Fruit fly (Drosophila melanogaster) whole organism, embryonic: ENCODE data around the gene Jhbp12.

Source experiments
- CG10462 ChIP-seq: fragments of 200-800 bp; sonication (Bioruptor generic); optimal IDR thresholded peaks from 2 replicates; lab custom pipeline; 2016; ENCODE audit warnings: missing biosample characterization, missing genetic modification characterization
- CG11085 ChIP-seq: fragments of 200-800 bp; sonication (Bioruptor generic); IDR thresholded peaks from 2 replicates; pipeline ENCODE4 v1.3.6; 2022; ENCODE audit warnings: missing biosample characterization, missing genetic modification characterization
- CG11247 ChIP-seq: fragments of 200-800 bp; sonication (Bioruptor generic); IDR thresholded peaks from 2 replicates; pipeline ENCODE4 v1.3.6; 2022; ENCODE audit warnings: missing biosample characterization, missing genetic modification characterization
- CG11504 ChIP-seq: fragments of 200-800 bp; sonication (Bioruptor generic); optimal IDR thresholded peaks from 3 replicates; lab custom pipeline; 2019; ENCODE audit warnings: missing biosample characterization, mild to moderate bottlenecking, missing genetic modification characterization, moderate library complexity
- CG11723 ChIP-seq: fragments of 200-800 bp; sonication (Bioruptor generic); optimal IDR thresholded peaks from 2 replicates; lab custom pipeline; 2017; ENCODE audit warnings: missing biosample characterization, mild to moderate bottlenecking, missing genetic modification characterization
- CG12104 ChIP-seq: fragments of 200-800 bp; sonication (Bioruptor generic); optimal IDR thresholded peaks from 3 replicates; lab custom pipeline; 2016; ENCODE audit warnings: missing biosample characterization, missing genetic modification characterization
- CG12942 ChIP-seq: fragments of 200-800 bp; sonication (Bioruptor generic); optimal IDR thresholded peaks from 3 replicates; lab custom pipeline; 2016; ENCODE audit warnings: missing biosample characterization, missing genetic modification characterization
- CG13775 ChIP-seq: fragments of 200-800 bp; sonication (Bioruptor generic); optimal IDR thresholded peaks from 3 replicates; lab custom pipeline; 2017; ENCODE audit warnings: missing biosample characterization, mild to moderate bottlenecking, missing genetic modification characterization
- CG14965 ChIP-seq: fragments of 200-800 bp; sonication (Bioruptor generic); optimal IDR thresholded peaks from 2 replicates; lab custom pipeline; 2016; ENCODE audit warnings: missing biosample characterization, missing genetic modification characterization, borderline replicate concordance
- CG1647 ChIP-seq: fragments of 200-800 bp; sonication (Bioruptor generic); optimal IDR thresholded peaks from 3 replicates; lab custom pipeline; 2016; ENCODE audit warnings: missing biosample characterization, missing genetic modification characterization
- CG16815 ChIP-seq: fragments of 200-800 bp; sonication (Bioruptor generic); optimal IDR thresholded peaks from 3 replicates; lab custom pipeline; 2017; ENCODE audit warnings: missing biosample characterization, mild to moderate bottlenecking, missing genetic modification characterization
- CG17361 ChIP-seq: fragments of 200-800 bp; sonication (Bioruptor generic); IDR thresholded peaks from 3 replicates; pipeline ENCODE4 v1.3.6; 2022; ENCODE audit warnings: missing biosample characterization, missing genetic modification characterization
- CG18011 ChIP-seq: fragments of 200-800 bp; sonication (Bioruptor generic); optimal IDR thresholded peaks from 2 replicates; lab custom pipeline; 2017; ENCODE audit warnings: missing biosample characterization, missing genetic modification characterization, mild to moderate bottlenecking, moderate library complexity, missing genotype
- CG2712 ChIP-seq: fragments of 200-800 bp; optimal IDR thresholded peaks from 3 replicates; lab custom pipeline; 2019; ENCODE audit warnings: missing biosample characterization, mild to moderate bottlenecking, missing genetic modification characterization, moderate library complexity
- CG32772 ChIP-seq: fragments of 200-800 bp; sonication (Bioruptor generic); IDR thresholded peaks from 2 replicates; pipeline ENCODE4 v1.3.6; 2022; ENCODE audit warnings: missing biosample characterization, missing genetic modification characterization
- CG33557 ChIP-seq: fragments of 200-800 bp; sonication (Bioruptor generic); optimal IDR thresholded peaks from 2 replicates; lab custom pipeline; 2019; ENCODE audit warnings: missing biosample characterization, mild to moderate bottlenecking, missing genetic modification characterization, moderate library complexity
- CG3407 ChIP-seq: fragments of 200-800 bp; sonication (Bioruptor generic); optimal IDR thresholded peaks from 2 replicates; lab custom pipeline; 2018; ENCODE audit warnings: missing biosample characterization, mild to moderate bottlenecking, missing genetic modification characterization
- CG4617 ChIP-seq: fragments of 200-800 bp; sonication (Bioruptor generic); optimal IDR thresholded peaks from 3 replicates; lab custom pipeline; 2016; ENCODE audit warnings: missing biosample characterization, missing genetic modification characterization, borderline replicate concordance
- CG6683 ChIP-seq: fragments of 200-800 bp; sonication (Bioruptor generic); optimal IDR thresholded peaks from 2 replicates; lab custom pipeline; 2017; ENCODE audit warnings: missing biosample characterization, mild to moderate bottlenecking, missing genetic modification characterization, missing genetic modification reagents
- CG6791 ChIP-seq: fragments of 200-800 bp; sonication (Bioruptor generic); IDR thresholded peaks from 3 replicates; pipeline ENCODE4 v1.3.6; 2022; ENCODE audit warnings: missing biosample characterization, missing genetic modification characterization; ENCODE audit not compliant: partially characterized antibody
- CG8089 ChIP-seq: fragments of 200-800 bp; sonication (Bioruptor generic); optimal IDR thresholded peaks from 3 replicates; lab custom pipeline; 2016; ENCODE audit warnings: missing biosample characterization, missing genetic modification characterization
- CG9215 ChIP-seq: fragments of 200-800 bp; sonication (Bioruptor generic); IDR thresholded peaks from 2 replicates; pipeline ENCODE4 v1.3.6; 2022; ENCODE audit warnings: missing biosample characterization, missing genetic modification characterization
- Dfd ChIP-seq, 2 experiments: fragments of >200 bp; optimal IDR thresholded peaks; 2 replicates each; lab custom pipeline; 2017; ENCODE audit warnings: missing biosample characterization in 2 of 2, missing genetic modification characterization in 2 of 2
- Hr78 ChIP-seq, 2 experiments: fragments of 200-800 bp in 1 of 2; fragments of >200 bp in 1 of 2; sonication (Bioruptor generic) in 1 of 2; optimal IDR thresholded peaks; 2 replicates each; lab custom pipeline; 2017 to 2019; ENCODE audit warnings: missing biosample characterization in 2 of 2, missing genetic modification characterization in 2 of 2, mild to moderate bottlenecking in 1 of 2, moderate library complexity in 1 of 2
- Hsf ChIP-seq: fragments of 200-800 bp; sonication (Bioruptor generic); optimal IDR thresholded peaks from 3 replicates; lab custom pipeline; 2016; ENCODE audit warnings: missing biosample characterization, missing genetic modification characterization
- Lpt ChIP-seq: fragments of >200 bp; optimal IDR thresholded peaks from 2 replicates; lab custom pipeline; 2018; ENCODE audit warnings: missing biosample characterization, missing genetic modification characterization
- Oli ChIP-seq: fragments of 200-800 bp; sonication (Bioruptor generic); optimal IDR thresholded peaks from 2 replicates; lab custom pipeline; 2018; ENCODE audit warnings: missing biosample characterization, mild to moderate bottlenecking, missing genetic modification characterization, moderate library complexity
- PHDP ChIP-seq: fragments of 200-800 bp; sonication (Bioruptor generic); optimal IDR thresholded peaks from 3 replicates; lab custom pipeline; 2018; ENCODE audit warnings: missing biosample characterization, mild to moderate bottlenecking, missing genetic modification characterization, moderate library complexity
- Rx ChIP-seq: fragments of 200-800 bp; sonication (Bioruptor generic); IDR thresholded peaks from 2 replicates; pipeline ENCODE4 v1.3.6; 2022; ENCODE audit warnings: missing biosample characterization, missing genetic modification characterization
- Sry-δ ChIP-seq: fragments of 200-800 bp; sonication (Bioruptor generic); optimal IDR thresholded peaks from 2 replicates; lab custom pipeline; 2016; ENCODE audit warnings: missing biosample characterization, missing genetic modification characterization
- az2 ChIP-seq: fragments of 200-800 bp; sonication (Bioruptor generic); optimal IDR thresholded peaks from 3 replicates; lab custom pipeline; 2016; ENCODE audit warnings: missing biosample characterization, missing genetic modification characterization
- bab2 ChIP-seq: fragments of 200-800 bp; sonication (Bioruptor generic); optimal IDR thresholded peaks from 2 replicates; lab custom pipeline; 2016; ENCODE audit warnings: missing biosample characterization, missing genetic modification characterization
- bowl ChIP-seq: fragments of 200-800 bp; sonication (Bioruptor generic); IDR thresholded peaks from 2 replicates; pipeline ENCODE4 v1.3.6; 2022; ENCODE audit warnings: missing biosample characterization, missing genetic modification characterization
- chn ChIP-seq: fragments of 200-800 bp; sonication (Bioruptor generic); optimal IDR thresholded peaks from 2 replicates; lab custom pipeline; 2016; ENCODE audit warnings: missing biosample characterization, missing genetic modification characterization
- dysf ChIP-seq: fragments of 200-800 bp; sonication (Bioruptor generic); IDR thresholded peaks from 3 replicates; pipeline ENCODE4 v1.3.6; 2022; ENCODE audit warnings: missing biosample characterization, missing genetic modification characterization
- ewg ChIP-seq: fragments of 200-800 bp; sonication (Bioruptor generic); optimal IDR thresholded peaks from 3 replicates; lab custom pipeline; 2017; ENCODE audit warnings: mild to moderate bottlenecking, missing biosample characterization, missing genetic modification reagents, missing genetic modification characterization
- exex ChIP-seq: fragments of 200-800 bp; sonication (Bioruptor generic); optimal IDR thresholded peaks from 4 replicates; lab custom pipeline; 2018; ENCODE audit warnings: missing biosample characterization, mild to moderate bottlenecking, missing genetic modification characterization, moderate library complexity
- fd64A ChIP-seq: fragments of 200-800 bp; sonication (Bioruptor generic); optimal IDR thresholded peaks from 3 replicates; lab custom pipeline; 2018; ENCODE audit warnings: missing biosample characterization, mild to moderate bottlenecking, missing genetic modification characterization
- gfzf ChIP-seq: fragments of 200-800 bp; sonication (Bioruptor generic); optimal IDR thresholded peaks from 2 replicates; lab custom pipeline; 2016; ENCODE audit warnings: missing biosample characterization, mild to moderate bottlenecking, missing genetic modification characterization, moderate library complexity
- lilli ChIP-seq: fragments of 200-800 bp; sonication (Bioruptor generic); optimal IDR thresholded peaks from 3 replicates; lab custom pipeline; 2016; ENCODE audit warnings: missing biosample characterization, missing genetic modification characterization
- nau ChIP-seq: fragments of 200-800 bp; sonication (Bioruptor generic); optimal IDR thresholded peaks from 3 replicates; lab custom pipeline; 2017; ENCODE audit warnings: missing biosample characterization, mild to moderate bottlenecking, missing genetic modification characterization, missing genetic modification reagents
- nerfin-1 ChIP-seq: fragments of 200-800 bp; sonication (Bioruptor generic); optimal IDR thresholded peaks from 3 replicates; lab custom pipeline; 2019; ENCODE audit warnings: missing biosample characterization, mild to moderate bottlenecking, missing genetic modification characterization, moderate library complexity
- org-1 ChIP-seq: fragments of 200-800 bp; sonication (Bioruptor generic); optimal IDR thresholded peaks from 2 replicates; lab custom pipeline; 2017; ENCODE audit warnings: missing biosample characterization, missing genetic modification characterization
- peb ChIP-seq: fragments of 200-800 bp; sonication (Bioruptor generic); IDR thresholded peaks from 2 replicates; pipeline ENCODE4 v1.3.6; 2022; ENCODE audit warnings: missing biosample characterization, missing genetic modification characterization
- pnt ChIP-seq: fragments of 200-800 bp; sonication (Bioruptor generic); optimal IDR thresholded peaks from 3 replicates; lab custom pipeline; 2016; ENCODE audit warnings: missing biosample characterization, missing genetic modification characterization
- pros ChIP-seq: fragments of 200-800 bp; sonication (Bioruptor generic); optimal IDR thresholded peaks from 3 replicates; lab custom pipeline; 2019; ENCODE audit warnings: missing biosample characterization, mild to moderate bottlenecking, missing genetic modification characterization, moderate library complexity
- sens ChIP-seq: fragments of 200-800 bp; sonication (Bioruptor generic); peaks from one replicate; lab custom pipeline; 2016; ENCODE audit warnings: missing biosample characterization, missing genetic modification characterization
- tio ChIP-seq: fragments of 200-800 bp; sonication (Bioruptor generic); optimal IDR thresholded peaks from 2 replicates; lab custom pipeline; 2017; ENCODE audit warnings: missing biosample characterization, missing genetic modification characterization, inconsistent platforms
- ttk ChIP-seq: fragments of 200-800 bp; sonication (Bioruptor generic); IDR thresholded peaks from 2 replicates; pipeline ENCODE4 v2.1.2; 2022; ENCODE audit warnings: missing biosample characterization, missing genetic modification characterization
- vfl ChIP-seq: fragments of 200-800 bp; sonication (Bioruptor generic); optimal IDR thresholded peaks from 2 replicates; lab custom pipeline; 2016; ENCODE audit warnings: missing biosample characterization, missing genetic modification characterization
- z ChIP-seq: fragments of 200-800 bp; sonication (Bioruptor generic); IDR thresholded peaks from 3 replicates; pipeline ENCODE4 v1.3.6; 2022; ENCODE audit warnings: missing biosample characterization, missing genetic modification characterization
- zen2 ChIP-seq: fragments of 200-800 bp; sonication (Bioruptor generic); IDR thresholded peaks from 3 replicates; pipeline ENCODE4 v1.3.6; 2022; ENCODE audit warnings: missing biosample characterization, missing genetic modification characterization; ENCODE audit not compliant: partially characterized antibody

The Jhbp12 gene

dm6 chr3R:24544388-24544787, 19.8 kb downstream of the Jhbp12 start, which contains the start of gene Esyt2 (continued):
- TF ChIP-seq zen2 (no peak), ttk (GFP tag; lab: Robert Waterston, UW) (no peak), Dfd (GFP tag; optimal IDR thresholded peaks at IDR 0.05; lab: Kevin White, UChicago) (no peak), bowl (GFP tag; lab: Robert Waterston, UW) (no peak), CG11504 (tag; lab: Kevin White, UChicago) (no peak), z (GFP tag; lab: Robert Waterston, UW) (peak; percentile 95), CG6683 (GFP tag; lab: Kevin White, UChicago) (no peak), CG11085 (no peak), Hr78 (GFP tag; optimal IDR thresholded peaks at IDR 0.05; lab: Kevin White, UChicago) (no peak), bab2 (GFP tag; lab: Kevin White, UChicago) (no peak), CG1647 (no peak), CG14965 (GFP tag; lab: Kevin White, UChicago) (no peak), lilli (peak; percentile 10), CG2712 (tag; lab: Kevin White, UChicago) (peak; percentile 32), gfzf (no peak), CG32772 (GFP tag; lab: Robert Waterston, UW) (peak; percentile 31; the same call in 1 of the 2 replicates), CG3407 (GFP tag; lab: Kevin White, UChicago) (no peak), exex (tag; lab: Kevin White, UChicago) (no peak), PHDP (peak; percentile 8), Hsf (GFP tag; lab: Kevin White, UChicago) (no peak), CG12942 (GFP tag; lab: Kevin White, UChicago) (peak; percentile 11), CG17361 (GFP tag; lab: Robert Waterston, UW) (no peak), CG16815 (GFP tag; lab: Kevin White, UChicago) (peak; percentile 43), CG10462 (GFP tag; lab: Kevin White, UChicago) (no peak), CG11723 (GFP tag; lab: Kevin White, UChicago) (no peak), az2 (GFP tag; lab: Kevin White, UChicago) (peak; percentile 35), chn (no peak), org-1 (no peak), pros (GFP tag; lab: Kevin White, UChicago) (no peak), Sry-δ (GFP tag; lab: Kevin White, UChicago) (no peak), nau (peak; percentile 27), pnt (GFP tag; lab: Kevin White, UChicago) (no peak), fd64A (GFP tag; lab: Kevin White, UChicago) (no peak), Lpt (GFP tag; lab: Kevin White, UChicago) (no peak), CG13775 (peak; percentile 20), CG12104 (GFP tag; lab: Kevin White, UChicago) (no peak), CG6791 (no peak), nerfin-1 (tag; lab: Kevin White, UChicago) (no peak), tio (GFP tag; lab: Kevin White, UChicago) (peak; percentile 20), CG33557 (GFP tag; lab: Kevin White, UChicago) (no peak), CG4617 (no peak), Rx (GFP tag; lab: Robert Waterston, UW) (no peak), CG11247 (GFP tag; lab: Robert Waterston, UW) (0 out of 2 replicates have a peak, but pooled peaks have one; percentile 36), ewg (GFP tag; lab: Kevin White, UChicago) (no peak), CG18011 (GFP tag; lab: Kevin White, UChicago) (no peak), peb (no peak), CG8089 (GFP tag; lab: Kevin White, UChicago) (no peak), sens (GFP tag; lab: Kevin White, UChicago) (peak; percentile 38), Oli (no peak), CG9215 (GFP tag; lab: Robert Waterston, UW) (no peak), vfl (no peak), dysf (peak; percentile 60; the same call in 1 of the 3 replicates)
